Worm (Caenorhabditis elegans) whole organism, midembryonic: ENCODE data around the gene rom-3.

Source experiments
- cog-1 ChIP-seq: sonication (generic microtip); optimal IDR thresholded peaks from 2 replicates; lab custom pipeline; 2016; ENCODE audit warnings: missing genetic modification characterization, missing compliant biosample characterization
- med-1 ChIP-seq: sonication (generic microtip); optimal IDR thresholded peaks from 2 replicates; lab custom pipeline; 2017; ENCODE audit warnings: missing genetic modification characterization, mild to moderate bottlenecking, missing compliant biosample characterization, antibody characterized with exemption, missing genetic modification reagents; ENCODE audit not compliant: insufficient read depth

DNA sequence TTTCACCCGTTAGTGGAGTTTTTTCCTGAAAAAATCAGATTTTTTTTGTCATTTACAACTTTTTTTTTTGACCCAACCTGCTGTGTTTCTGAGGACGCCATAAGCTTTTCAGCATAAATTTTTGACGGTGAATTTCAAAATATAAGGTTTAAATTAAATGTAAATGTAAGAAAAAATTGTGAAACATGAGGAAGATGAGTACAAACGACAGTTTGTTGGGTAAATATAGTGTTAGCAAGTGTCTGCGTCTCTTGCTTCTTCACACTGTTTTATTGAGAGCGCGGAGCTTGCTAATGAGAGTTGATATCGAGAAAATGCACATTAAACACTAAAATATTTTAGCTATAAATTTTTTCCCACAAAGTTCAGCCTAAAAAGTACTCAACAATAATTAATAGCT is at the start of gene rom-3:
- no peak for TF ChIP-seq cog-1
- no peak for TF ChIP-seq med-1
